Worm (Caenorhabditis elegans): ENCODE results near the gene F10D2.16.
A peak's percentile ranks its signal among the peaks of the same experiment; 100 is the strongest.

Gene F10D2.16

DNA sequence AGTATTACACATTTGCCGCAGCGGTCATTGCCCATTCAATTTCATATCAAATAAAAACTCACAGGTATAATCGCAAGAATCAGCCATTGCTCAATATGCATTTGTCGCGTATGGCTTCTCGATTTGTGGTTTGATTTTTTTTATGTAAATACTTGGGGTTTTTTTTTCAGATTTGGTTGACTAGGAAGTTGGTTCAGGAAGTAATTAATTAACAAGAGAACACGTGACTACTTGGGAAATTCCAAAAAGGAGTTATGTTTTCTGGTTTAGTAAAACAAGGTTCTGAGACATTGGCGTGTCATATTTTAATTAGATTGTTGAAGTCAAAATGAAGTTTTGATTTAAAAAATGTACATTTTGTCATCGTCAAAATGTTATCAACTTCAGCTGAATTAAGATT, 3.1 kb upstream of the F10D2.16 start, which contains the start of gene srx-36:
srx-36 (minus strand) TSS at position 101 of the 400 bp plus-strand sequence.
- TF ChIP-seq pqm-1 (tag; optimal IDR thresholded peaks at IDR 0.05) (no peak), ZK546.5 (tag; optimal IDR thresholded peaks at IDR 0.05) (no peak), pha-4 (tag; optimal IDR thresholded peaks at IDR 0.05) (no peak), nhr-76 (tag; optimal IDR thresholded peaks at IDR 0.05) (no peak), tbx-2 (tag; optimal IDR thresholded peaks at IDR 0.05) (no peak), ceh-82 (tag; optimal IDR thresholded peaks at IDR 0.05) (no peak), lsy-12 (tag; optimal IDR thresholded peaks at IDR 0.05) (no peak), ztf-4 (tag; optimal IDR thresholded peaks at IDR 0.05) (no peak)

DNA sequence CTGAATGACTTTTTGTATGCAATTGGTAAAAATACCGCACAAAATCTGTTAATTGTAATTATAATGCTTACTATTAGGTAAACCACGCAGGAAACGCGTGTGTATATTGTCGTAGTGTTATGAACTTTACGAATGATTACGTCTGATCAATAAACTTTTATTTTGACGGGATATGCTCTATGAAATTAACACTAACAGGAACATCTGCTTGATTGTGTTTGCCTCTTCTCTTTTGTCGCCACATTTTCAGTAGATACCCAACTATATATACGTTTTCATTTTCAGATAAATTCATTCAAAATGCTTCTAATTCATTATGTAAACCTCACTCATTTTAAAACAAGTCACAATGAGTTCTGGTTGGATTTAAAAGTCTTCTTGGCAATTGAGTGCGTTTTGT, 1.8 kb upstream of the F10D2.16 start, which contains the start of gene sre-10:
sre-10 (plus strand) TSS at position 301 of the 400 bp plus-strand sequence.
- TF ChIP-seq nfya-1 (tag; optimal IDR thresholded peaks at IDR 0.05; ENCODE audit: insufficient read depth) (no peak), egl-27 (tag; optimal IDR thresholded peaks at IDR 0.05) (no peak), egl-5 (tag; optimal IDR thresholded peaks at IDR 0.05) (no peak), fkh-10 (GFP tag; optimal IDR thresholded peaks at IDR 0.05) (no peak), lin-39 (tag; optimal IDR thresholded peaks at IDR 0.05) (no peak), mml-1 (tag; optimal IDR thresholded peaks at IDR 0.05) (no peak), R02D3.7 (tag; optimal IDR thresholded peaks at IDR 0.05) (no peak), nhr-23 (tag; optimal IDR thresholded peaks at IDR 0.05) (no peak), ama-1 (optimal IDR thresholded peaks at IDR 0.05) (no peak)

DNA sequence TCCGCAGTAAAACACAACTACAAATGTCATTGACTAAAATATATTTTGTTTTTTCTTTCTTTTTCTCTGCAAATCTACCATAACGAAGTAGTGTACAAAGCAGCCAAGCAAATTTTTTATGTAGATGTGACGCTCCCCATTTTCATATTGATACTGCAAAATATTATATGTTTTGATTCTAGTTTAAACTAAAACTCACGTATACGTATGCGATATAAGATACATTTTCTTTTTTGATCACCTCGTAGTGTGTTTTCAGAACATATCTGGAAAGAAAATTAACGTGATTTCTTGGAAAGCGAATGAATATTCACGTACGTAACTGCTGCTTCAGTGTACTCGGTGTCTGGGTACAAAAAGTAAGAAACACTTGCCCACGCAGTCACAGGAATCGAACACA, 2.8 kb downstream of the F10D2.16 start:
- TF ChIP-seq unc-62 (GFP tag; optimal IDR thresholded peaks at IDR 0.05) (no peak), fkh-2 (tag; optimal IDR thresholded peaks at IDR 0.05) (no peak), elt-1 (tag; optimal IDR thresholded peaks at IDR 0.05) (no peak), nhr-43 (tag; optimal IDR thresholded peaks at IDR 0.05; ENCODE audit: poor library complexity, severe bottlenecking) (no peak), nhr-11 (tag; optimal IDR thresholded peaks at IDR 0.05) (no peak), fkh-10 (GFP tag; optimal IDR thresholded peaks at IDR 0.05) (no peak), nhr-28 (tag; optimal IDR thresholded peaks at IDR 0.05) (no peak), zag-1 (tag; optimal IDR thresholded peaks at IDR 0.05) (no peak)

DNA sequence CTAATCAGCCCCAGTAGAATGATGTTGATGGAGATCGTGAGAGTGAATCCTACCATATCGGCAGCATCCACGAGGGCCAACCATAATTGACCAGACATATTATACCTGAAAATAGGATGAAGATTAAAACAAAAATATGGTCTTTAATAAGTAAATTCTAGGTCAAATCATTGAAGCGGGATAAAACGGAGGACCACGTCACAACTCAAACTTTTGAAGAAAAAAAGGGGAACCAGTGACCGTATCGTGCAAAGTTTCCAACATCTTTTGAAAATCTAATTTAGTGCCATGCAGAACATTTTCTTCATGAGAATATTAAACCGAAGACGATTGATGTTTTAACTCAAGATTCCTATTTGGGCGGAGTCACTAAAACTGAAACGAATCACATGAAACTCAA, 4.3 kb downstream of the F10D2.16 start, which contains the start of gene str-112:
str-112 (minus strand) TSS at position 101 of the 400 bp plus-strand sequence.
- TF ChIP-seq hmg-11 (tag; optimal IDR thresholded peaks at IDR 0.05) (no peak), egl-27 (tag; optimal IDR thresholded peaks at IDR 0.05) (no peak), ceh-82 (tag; optimal IDR thresholded peaks at IDR 0.05) (no peak), nhr-28 (tag; optimal IDR thresholded peaks at IDR 0.05) (no peak), nhr-76 (tag; optimal IDR thresholded peaks at IDR 0.05) (no peak), nhr-12 (tag; optimal IDR thresholded peaks at IDR 0.05) (no peak), ceh-28 (tag; optimal IDR thresholded peaks at IDR 0.05) (no peak), ZK546.5 (tag; optimal IDR thresholded peaks at IDR 0.05) (no peak)

DNA sequence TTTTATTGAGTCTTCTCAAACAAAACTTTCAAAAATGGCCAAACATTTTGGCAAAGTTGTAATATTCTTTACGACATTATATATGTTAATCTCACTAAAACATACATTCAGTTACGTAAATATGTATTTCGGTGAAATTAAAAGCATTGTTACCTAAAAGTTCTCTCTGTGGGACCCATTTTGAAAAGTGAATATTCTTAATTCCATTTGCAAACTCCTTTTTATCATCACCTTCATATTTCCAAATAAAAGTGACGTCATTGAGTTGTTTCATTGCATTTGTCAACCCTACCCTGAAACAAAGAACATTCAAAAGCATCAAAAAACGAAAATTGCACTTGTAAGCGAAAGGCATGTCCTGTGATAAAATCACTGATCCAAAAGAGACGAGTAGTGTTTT, 6.3 kb downstream of the F10D2.16 start:
- no peak for TF ChIP-seq unc-39 (tag; optimal IDR thresholded peaks at IDR 0.05)
- peak; percentile 7 for TF ChIP-seq pqm-1 (tag; optimal IDR thresholded peaks at IDR 0.05)

DNA sequence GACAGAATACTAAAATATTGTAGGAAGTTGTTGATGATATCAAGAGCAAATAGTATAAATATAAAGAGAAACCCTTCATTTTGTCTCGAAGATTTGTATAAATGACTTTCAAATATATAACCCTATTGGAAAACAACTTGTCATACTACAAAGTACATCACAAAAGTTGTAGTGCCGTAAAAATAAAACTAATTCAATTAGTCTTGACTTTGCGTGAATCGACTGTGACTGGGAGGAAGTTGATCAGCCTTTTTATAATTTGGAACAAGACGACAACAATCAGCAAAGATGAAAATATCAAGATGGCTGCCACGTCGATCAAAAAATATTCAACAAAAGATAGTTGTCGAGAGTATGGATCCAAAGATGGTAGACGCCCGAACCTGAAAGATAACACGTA, 7.8 kb downstream of the F10D2.16 start, which contains the start of gene ugt-40:
ugt-40 (minus strand) TSS at position 101 of the 400 bp plus-strand sequence.
- TF ChIP-seq ZK546.5 (tag; optimal IDR thresholded peaks at IDR 0.05) (no peak), daf-12 (tag; optimal IDR thresholded peaks at IDR 0.05) (no peak), nhr-237 (tag; optimal IDR thresholded peaks at IDR 0.05) (no peak), fkh-2 (tag; optimal IDR thresholded peaks at IDR 0.05) (no peak)

DNA sequence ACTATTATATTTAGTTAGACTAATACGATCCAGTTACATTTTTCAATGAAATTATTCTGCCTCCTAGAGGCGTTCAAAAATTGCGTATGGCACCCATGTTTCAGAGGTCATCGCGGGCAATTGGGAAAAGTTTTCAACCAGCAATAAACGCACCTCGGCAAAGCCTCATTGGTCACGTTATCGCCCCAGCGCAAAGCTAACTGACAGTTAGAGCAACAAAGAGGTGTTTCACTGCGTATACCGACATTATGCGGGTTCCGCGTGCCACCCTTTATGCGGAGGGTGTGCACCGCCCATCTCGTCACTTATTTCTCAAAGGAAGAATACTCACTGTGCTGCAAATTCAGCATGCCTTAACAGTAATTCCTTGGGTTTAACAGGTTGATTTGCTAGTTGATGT, 8.6 kb downstream of the F10D2.16 start:
- TF ChIP-seq tbx-2 (tag; optimal IDR thresholded peaks at IDR 0.05), result no peak
- TF ChIP-seq egl-5 (tag; optimal IDR thresholded peaks at IDR 0.05), result no peak
- TF ChIP-seq unc-39 (tag; optimal IDR thresholded peaks at IDR 0.05), result no peak
- TF ChIP-seq ceh-28 (tag; optimal IDR thresholded peaks at IDR 0.05), result no peak
- TF ChIP-seq jun-1 (tag; optimal IDR thresholded peaks at IDR 0.05), result no peak
- no peak for TF ChIP-seq elt-1 (tag; optimal IDR thresholded peaks at IDR 0.05)
- TF ChIP-seq ZK546.5 (tag; optimal IDR thresholded peaks at IDR 0.05), result no peak
- peak; percentile 33 for TF ChIP-seq elt-2 (tag; optimal IDR thresholded peaks at IDR 0.05)
- TF ChIP-seq pqm-1 (tag; optimal IDR thresholded peaks at IDR 0.05), result peak; percentile 46
- no peak for TF ChIP-seq nhr-12 (tag; optimal IDR thresholded peaks at IDR 0.05)
- TF ChIP-seq fkh-2 (tag; optimal IDR thresholded peaks at IDR 0.05), result no peak
- TF ChIP-seq snpc-4 (tag; optimal IDR thresholded peaks at IDR 0.05), result peak; percentile 68

All from whole organism, L3 larva.